Worm (Caenorhabditis elegans): ENCODE data around the gene srh-258.
A peak's percentile ranks its signal among the peaks of the same experiment; 100 is the strongest.

Gene srh-258

DNA sequence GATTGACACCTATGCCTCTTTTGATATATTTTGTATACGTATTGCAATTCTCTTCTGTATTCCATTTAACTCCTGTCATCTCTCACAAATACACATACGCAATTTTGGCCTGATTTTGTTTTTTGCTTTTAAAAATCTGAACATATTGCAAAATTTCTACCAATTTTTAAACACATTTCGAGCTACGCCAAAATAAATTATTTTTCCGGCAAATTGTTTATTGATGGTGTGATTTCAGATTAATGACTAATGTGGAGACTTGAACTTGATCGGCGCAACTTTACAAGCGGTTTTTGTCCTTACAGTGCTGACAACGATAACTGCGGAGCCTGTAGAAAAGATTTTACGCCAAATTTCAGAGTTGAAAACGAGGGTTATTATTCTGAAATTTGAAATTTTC is 7.8 kb upstream of the srh-258 start:
- TF ChIP-seq lin-14 (GFP tag; optimal IDR thresholded peaks at IDR 0.05), result no peak
- TF ChIP-seq swsn-7 (tag; optimal IDR thresholded peaks at IDR 0.05), result no peak
- no peak for TF ChIP-seq nhr-71 (tag; optimal IDR thresholded peaks at IDR 0.05)
- no peak for TF ChIP-seq Y116A8C.19 (tag; optimal IDR thresholded peaks at IDR 0.05; ENCODE audit: borderline replicate concordance)
- no peak for TF ChIP-seq mab-9 (GFP tag; IDR thresholded peaks at IDR 0.05)
- TF ChIP-seq tlp-1 (tag; optimal IDR thresholded peaks at IDR 0.05), result no peak
- TF ChIP-seq aha-1 (tag; optimal IDR thresholded peaks at IDR 0.05), result no peak
- no peak for TF ChIP-seq unc-30 (tag; optimal IDR thresholded peaks at IDR 0.05)
- no peak for TF ChIP-seq lsy-2 (tag; optimal IDR thresholded peaks at IDR 0.05)
- no peak for TF ChIP-seq ces-1 (GFP tag; optimal IDR thresholded peaks at IDR 0.05)
- no peak for TF ChIP-seq lin-35 (GFP tag; optimal IDR thresholded peaks at IDR 0.05)
- TF ChIP-seq ets-5 (GFP tag; IDR thresholded peaks at IDR 0.05), result no peak
- no peak for TF ChIP-seq hlh-17 (GFP tag; optimal IDR thresholded peaks at IDR 0.05; ENCODE audit: borderline replicate concordance)
- no peak for TF ChIP-seq lin-39 (tag; optimal IDR thresholded peaks at IDR 0.05)
- no peak for TF ChIP-seq mef-2 (tag; optimal IDR thresholded peaks at IDR 0.05)
- no peak for TF ChIP-seq nhr-47 (tag; optimal IDR thresholded peaks at IDR 0.05)

DNA sequence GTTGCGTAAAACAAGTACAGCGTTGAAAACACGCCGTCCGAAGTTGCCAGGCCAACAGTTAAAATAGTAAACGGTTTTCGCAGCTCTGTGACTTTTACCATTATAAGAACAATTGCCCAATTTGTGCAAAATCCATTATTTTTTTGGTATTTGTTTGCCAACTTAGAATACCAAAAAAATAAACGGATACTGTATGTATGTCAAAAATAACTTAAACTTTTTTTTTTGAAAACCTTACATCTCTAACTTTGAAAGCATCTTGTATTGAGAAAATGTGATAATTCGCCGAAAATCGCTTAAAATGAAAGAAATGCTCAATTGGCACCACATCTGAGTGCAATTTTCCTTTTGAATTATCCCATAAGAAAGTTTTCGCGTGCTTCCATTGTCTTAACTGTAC is 6.2 kb upstream of the srh-258 start, which contains the start of gene fbxa-199:
TSS of gene fbxa-199 (minus strand) at position 101 of the 400 bp plus-strand sequence.
- TF ChIP-seq elt-3 (tag; optimal IDR thresholded peaks at IDR 0.05) (no peak), blmp-1 (tag; optimal IDR thresholded peaks at IDR 0.05) (no peak), fkh-10 (GFP tag; optimal IDR thresholded peaks at IDR 0.05) (no peak), ceh-88 (GFP tag; IDR thresholded peaks at IDR 0.05) (no peak), nhr-85 (tag) (no peak), ztf-4 (tag; optimal IDR thresholded peaks at IDR 0.05) (no peak), lin-15B (tag; optimal IDR thresholded peaks at IDR 0.05) (no peak), elt-2 (tag; optimal IDR thresholded peaks at IDR 0.05) (no peak), nhr-71 (tag; optimal IDR thresholded peaks at IDR 0.05) (no peak), unc-30 (tag; optimal IDR thresholded peaks at IDR 0.05) (no peak), F16B12.6 (tag; optimal IDR thresholded peaks at IDR 0.05) (no peak), pqm-1 (tag; optimal IDR thresholded peaks at IDR 0.05) (no peak), unc-86 (tag; optimal IDR thresholded peaks at IDR 0.05) (no peak)

DNA sequence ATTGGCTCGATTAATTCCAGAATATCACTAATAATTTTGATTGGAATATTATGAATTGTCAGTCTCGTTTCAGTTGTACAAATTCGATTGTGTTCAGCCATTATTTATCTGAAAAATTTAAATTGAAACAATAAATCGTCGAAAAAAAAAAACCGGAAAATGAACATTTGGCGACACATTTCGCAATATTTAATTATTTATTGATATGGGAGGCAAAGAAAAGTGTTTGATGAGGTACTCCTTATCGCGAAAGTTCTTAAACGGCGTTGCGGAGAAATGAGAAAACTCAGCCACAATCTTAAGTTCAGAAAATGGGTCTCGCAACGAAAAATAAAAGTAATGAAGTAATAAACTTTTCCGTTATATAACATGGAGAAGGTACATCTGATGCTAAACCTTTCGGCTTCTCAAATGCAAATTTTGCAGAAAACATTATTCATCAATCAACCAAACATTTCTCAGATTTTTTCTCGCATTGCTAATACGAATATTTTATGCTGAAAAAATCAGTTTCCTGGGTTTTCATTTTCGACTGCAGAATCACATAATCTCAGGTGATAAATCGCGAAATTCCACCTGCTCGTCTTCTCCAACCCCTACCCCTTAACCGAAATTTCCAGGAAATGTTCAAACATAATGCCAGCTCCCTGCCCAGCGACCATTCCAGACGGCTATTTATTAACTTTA is 5.1 kb upstream of the srh-258 start, which contains the start of the genes T06E6.15 and sri-7:
TSS of gene T06E6.15 (minus strand) at position 101 of the 687 bp plus-strand sequence.
TSS of gene sri-7 (plus strand) at position 637 of the 687 bp plus-strand sequence.
- TF ChIP-seq nhr-19 (GFP tag; conservative IDR thresholded peaks at IDR 0.05) (no peak), hlh-4 (tag; optimal IDR thresholded peaks at IDR 0.05) (peak; percentile 89), efl-1 (optimal IDR thresholded peaks at IDR 0.05) (no peak), efl-1 (GFP tag; optimal IDR thresholded peaks at IDR 0.05 in 1 of 2) (peak in 1 of 2 experiments; percentile 40)

DNA sequence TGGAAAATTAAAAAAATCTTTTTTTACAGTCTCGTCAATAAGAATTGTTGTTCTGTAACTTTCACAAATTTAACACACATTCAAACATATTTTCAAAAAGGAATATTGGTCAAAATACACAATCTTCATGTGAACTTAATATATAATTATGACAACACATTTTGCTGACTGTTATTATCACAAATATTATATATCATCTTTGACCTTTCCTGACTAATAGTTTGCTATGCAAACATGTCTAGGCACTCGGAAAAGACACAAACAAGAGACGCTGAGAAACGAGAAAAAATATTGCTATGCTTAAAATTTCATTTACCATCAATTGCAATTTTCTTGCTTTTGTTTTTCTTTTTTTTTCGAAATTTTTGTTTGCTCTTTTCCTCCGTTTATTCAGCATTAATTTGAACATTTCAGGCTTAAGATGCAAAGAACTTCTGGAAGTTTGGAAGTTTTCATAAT is 3.1 kb upstream of the srh-258 start, which contains the start of gene fbxa-135:
TSS of gene fbxa-135 (plus strand) at position 409 of the 459 bp plus-strand sequence.
- TF ChIP-seq xbp-1 (tag; optimal IDR thresholded peaks at IDR 0.05) (no peak), elt-2 (tag; optimal IDR thresholded peaks at IDR 0.05) (peak; percentile 3)

DNA sequence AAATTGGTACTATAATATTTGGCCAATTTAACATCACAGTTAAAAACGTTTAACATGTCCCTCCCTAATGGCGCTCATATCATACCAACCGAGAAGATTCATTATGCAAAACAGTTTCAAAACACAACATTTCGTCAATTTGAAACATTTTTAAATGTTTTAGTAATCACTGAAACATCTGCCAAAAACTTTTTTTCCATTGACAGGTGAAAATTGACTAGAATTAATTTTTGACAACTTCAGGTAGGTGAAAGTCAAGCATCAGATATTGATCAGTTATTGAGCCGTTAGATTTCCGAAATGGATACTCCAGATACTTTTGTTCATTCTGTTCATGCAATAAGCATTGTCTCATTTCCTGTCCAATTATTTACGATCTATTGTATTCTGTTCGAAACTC is 2.0 kb downstream of the srh-258 start, which contains the start of gene srh-257:
TSS of gene srh-257 (plus strand) at position 301 of the 400 bp plus-strand sequence.
- TF ChIP-seq zag-1 (tag; optimal IDR thresholded peaks at IDR 0.05), result no peak
- TF ChIP-seq zip-4 (GFP tag; optimal IDR thresholded peaks at IDR 0.05), result no peak
- no peak for TF ChIP-seq elt-3 (tag; optimal IDR thresholded peaks at IDR 0.05)
